Fruit fly (Drosophila melanogaster): Measurements from ENCODE around the gene KrT95D.

Gene KrT95D

DNA sequence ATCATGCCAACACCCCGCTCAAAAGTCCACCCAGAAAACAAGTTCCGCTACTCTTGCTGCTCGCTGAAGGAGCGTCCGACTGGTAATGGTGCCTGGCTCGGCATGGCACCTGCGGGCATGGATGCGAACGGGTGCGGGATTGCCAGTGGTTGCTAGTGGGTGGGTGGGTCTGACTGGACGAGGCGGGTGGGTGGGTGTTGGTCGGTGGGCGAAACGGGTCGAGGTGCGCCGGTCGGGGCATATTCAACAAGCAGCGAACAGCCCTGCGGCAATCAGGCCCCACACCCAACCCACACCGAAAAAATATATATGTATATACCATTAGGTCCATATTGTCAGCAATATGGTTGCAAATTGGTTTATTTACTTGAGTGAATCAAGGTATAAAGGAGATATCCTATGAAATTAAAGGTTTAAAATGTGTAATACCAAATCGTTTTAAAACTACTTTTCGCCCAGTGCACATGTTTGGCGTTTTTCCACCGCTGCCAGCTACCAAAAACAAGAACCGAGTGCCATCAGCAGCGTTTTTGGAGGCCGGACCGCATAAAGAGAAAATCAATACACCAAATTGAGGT is 20.9 kb downstream of the KrT95D start (continued):
- TF ChIP-seq Meics (GFP tag; optimal IDR thresholded peaks at IDR 0.05), result peak; percentile 69
- TF ChIP-seq eyg (GFP tag; optimal IDR thresholded peaks at IDR 0.05), result no peak
- peak; percentile 56 for TF ChIP-seq CG4730 (GFP tag; IDR thresholded peaks at IDR 0.05)
- TF ChIP-seq gce (GFP tag; IDR thresholded peaks at IDR 0.05), result peak; percentile 21; the same call in 1 of the 3 replicates
- no peak for TF ChIP-seq CG8281 (tag; optimal IDR thresholded peaks at IDR 0.05)
- TF ChIP-seq p53 (GFP tag; optimal IDR thresholded peaks at IDR 0.05), result no peak
- peak; percentile 52 for TF ChIP-seq Ets65A (GFP tag)
- TF ChIP-seq CG33557 (GFP tag; optimal IDR thresholded peaks at IDR 0.05), result no peak
- no peak for TF ChIP-seq CG6254 (GFP tag; optimal IDR thresholded peaks at IDR 0.05)
- peak; percentile 18 for TF ChIP-seq Sox100B (GFP tag; optimal IDR thresholded peaks at IDR 0.05)
- no peak for TF ChIP-seq CG34376 (GFP tag; optimal IDR thresholded peaks at IDR 0.05)
- peak; percentile 13 for TF ChIP-seq Fer2 (tag; optimal IDR thresholded peaks at IDR 0.05)
- no peak for TF ChIP-seq inv (GFP tag; IDR thresholded peaks at IDR 0.05; ENCODE audit: partially characterized antibody)
- no peak for TF ChIP-seq CG14965 (GFP tag; optimal IDR thresholded peaks at IDR 0.05; ENCODE audit: borderline replicate concordance)
- peak; percentile 36 for TF ChIP-seq CG12942 (GFP tag; optimal IDR thresholded peaks at IDR 0.05)
- TF ChIP-seq eve (GFP tag; optimal IDR thresholded peaks at IDR 0.05), result peak in 1 of 2 experiments; percentile 73
- TF ChIP-seq crol (GFP tag; IDR thresholded peaks at IDR 0.05), result peak; percentile 66
- TF ChIP-seq CG3065 (GFP tag; optimal IDR thresholded peaks at IDR 0.05), result no peak
- TF ChIP-seq klu (GFP tag; IDR thresholded peaks at IDR 0.05), result no peak
- TF ChIP-seq CG3281 (GFP tag; optimal IDR thresholded peaks at IDR 0.05), result peak; percentile 53
- peak; percentile 28 for TF ChIP-seq ind (GFP tag; optimal IDR thresholded peaks at IDR 0.05)
- TF ChIP-seq CG15696 (tag; optimal IDR thresholded peaks at IDR 0.05), result no peak
- TF ChIP-seq Hmr (GFP tag; optimal IDR thresholded peaks at IDR 0.05), result peak; percentile 74
- TF ChIP-seq tll (GFP tag; optimal IDR thresholded peaks at IDR 0.05), result no peak
- TF ChIP-seq CG17829 (tag; optimal IDR thresholded peaks at IDR 0.05), result peak; percentile 56
- peak; percentile 64 for TF ChIP-seq CG12219 (GFP tag; optimal IDR thresholded peaks at IDR 0.05)
- no peak for TF ChIP-seq her (GFP tag; optimal IDR thresholded peaks at IDR 0.05)
- TF ChIP-seq Lpt (GFP tag; optimal IDR thresholded peaks at IDR 0.05), result no peak
- peak; percentile 68 for TF ChIP-seq CG17385 (GFP tag; optimal IDR thresholded peaks at IDR 0.05)
- no peak for TF ChIP-seq pfk (GFP tag; optimal IDR thresholded peaks at IDR 0.05)
- no peak for TF ChIP-seq Stat92E (GFP tag; optimal IDR thresholded peaks at IDR 0.05)
- no peak for TF ChIP-seq Elba2 (GFP tag; optimal IDR thresholded peaks at IDR 0.05)
- no peak for TF ChIP-seq dimm (GFP tag; IDR thresholded peaks at IDR 0.05)
- no peak for TF ChIP-seq CG7271 (tag; optimal IDR thresholded peaks at IDR 0.05)
- peak; percentile 53; the same call in 1 of the 2 replicates for TF ChIP-seq Oaz (GFP tag; IDR thresholded peaks at IDR 0.05)
- TF ChIP-seq MESR4 (GFP tag; optimal IDR thresholded peaks at IDR 0.05), result no peak
- no peak for TF ChIP-seq salm (tag; optimal IDR thresholded peaks at IDR 0.05)
- TF ChIP-seq Sry-δ (GFP tag; optimal IDR thresholded peaks at IDR 0.05), result no peak
- TF ChIP-seq CG11456 (GFP tag; IDR thresholded peaks at IDR 0.05), result peak; percentile 58; the same call in 1 of the 3 replicates
- no peak for TF ChIP-seq Ets97D (GFP tag; optimal IDR thresholded peaks at IDR 0.05)
- TF ChIP-seq CG17361 (GFP tag; IDR thresholded peaks at IDR 0.05), result peak; percentile 61
- no peak for TF ChIP-seq CG12236 (GFP tag; optimal IDR thresholded peaks at IDR 0.05)
- peak; percentile 66 for TF ChIP-seq CG17359 (tag; optimal IDR thresholded peaks at IDR 0.05)
- TF ChIP-seq HLH3B (GFP tag; IDR thresholded peaks at IDR 0.05), result peak; percentile 72
- peak; percentile 83 for TF ChIP-seq Dbx (GFP tag; IDR thresholded peaks at IDR 0.05)
- peak; percentile 35; the same call in 1 of the 2 replicates for TF ChIP-seq ap (GFP tag; IDR thresholded peaks at IDR 0.05)
- TF ChIP-seq vfl (GFP tag; optimal IDR thresholded peaks at IDR 0.05), result no peak
- no peak for TF ChIP-seq psq (GFP tag; optimal IDR thresholded peaks at IDR 0.05)
- TF ChIP-seq Ravus (GFP tag; IDR thresholded peaks at IDR 0.05), result peak; percentile 36
- no peak for TF ChIP-seq ftz-f1 (GFP tag; optimal IDR thresholded peaks at IDR 0.05)

Measured in whole organism, embryonic.